Worm (Caenorhabditis elegans): ENCODE data around the gene col-76.

The col-76 gene

ce11 chrII:8169283-8169682 is 34.9 kb upstream of the col-76 start, which contains the start of gene T05C12.15:
TSS of gene T05C12.15 (plus strand) at chrII:8169583.
- TF ChIP-seq unc-62 (GFP tag; optimal IDR thresholded peaks at IDR 0.05) (no peak), egl-5 (tag; optimal IDR thresholded peaks at IDR 0.05) (no peak), ama-1 (optimal IDR thresholded peaks at IDR 0.05) (no peak), nfya-1 (tag; optimal IDR thresholded peaks at IDR 0.05; ENCODE audit: insufficient read depth) (no peak), lin-15B (tag; optimal IDR thresholded peaks at IDR 0.05) (no peak), ZK546.5 (tag; optimal IDR thresholded peaks at IDR 0.05) (no peak), ztf-4 (tag; optimal IDR thresholded peaks at IDR 0.05) (no peak), nhr-23 (tag; optimal IDR thresholded peaks at IDR 0.05) (no peak), fkh-10 (GFP tag; optimal IDR thresholded peaks at IDR 0.05) (no peak), snpc-4 (tag; optimal IDR thresholded peaks at IDR 0.05) (no peak), nhr-237 (tag; optimal IDR thresholded peaks at IDR 0.05) (no peak)

- TF ChIP-seq eor-1 (tag; optimal IDR thresholded peaks at IDR 0.05) (no peak), pha-4 (tag; optimal IDR thresholded peaks at IDR 0.05) (no peak), tbx-2 (tag; optimal IDR thresholded peaks at IDR 0.05) (no peak)
These were observed 33.8 kb upstream of the col-76 start, which contains the start of gene T05C12.11 for ce11 chrII:8170374-8170773. TSS of gene T05C12.11 (minus strand) at chrII:8170474.

- TF ChIP-seq fkh-10 (GFP tag; optimal IDR thresholded peaks at IDR 0.05): no peak
- no peak for TF ChIP-seq ztf-4 (tag; optimal IDR thresholded peaks at IDR 0.05)
- TF ChIP-seq nhr-76 (tag; optimal IDR thresholded peaks at IDR 0.05): no peak
- no peak for TF ChIP-seq unc-62 (GFP tag; optimal IDR thresholded peaks at IDR 0.05)
- TF ChIP-seq ceh-16 (tag; optimal IDR thresholded peaks at IDR 0.05): no peak
- no peak for TF ChIP-seq nfya-1 (tag; optimal IDR thresholded peaks at IDR 0.05; ENCODE audit: insufficient read depth)
- no peak for TF ChIP-seq unc-39 (tag; optimal IDR thresholded peaks at IDR 0.05)
These were observed 30.7 kb upstream of the col-76 start, which contains the start of the genes decr-1.3 and T05C12.1 for ce11 chrII:8173449-8173848. TSS of gene decr-1.3 (minus strand) at chrII:8173549. TSS of gene T05C12.1 (plus strand) at chrII:8173680.

ce11 chrII:8174148-8174547 is 30.0 kb upstream of the col-76 start:
- TF ChIP-seq egl-5 (tag; optimal IDR thresholded peaks at IDR 0.05) (no peak), ZK546.5 (tag; optimal IDR thresholded peaks at IDR 0.05) (no peak), nhr-43 (tag; optimal IDR thresholded peaks at IDR 0.05; ENCODE audit: poor library complexity, severe bottlenecking) (no peak), nhr-77 (tag; optimal IDR thresholded peaks at IDR 0.05) (no peak), ceh-82 (tag; optimal IDR thresholded peaks at IDR 0.05) (no peak)

- TF ChIP-seq nfya-1 (tag; optimal IDR thresholded peaks at IDR 0.05; ENCODE audit: insufficient read depth): no peak
- no peak for TF ChIP-seq ZK546.5 (tag; optimal IDR thresholded peaks at IDR 0.05)
- no peak for TF ChIP-seq nhr-23 (tag; optimal IDR thresholded peaks at IDR 0.05)
- no peak for TF ChIP-seq ceh-16 (tag; optimal IDR thresholded peaks at IDR 0.05)
- TF ChIP-seq ztf-4 (tag; optimal IDR thresholded peaks at IDR 0.05): no peak
- TF ChIP-seq nhr-76 (tag; optimal IDR thresholded peaks at IDR 0.05): no peak
- no peak for TF ChIP-seq snpc-4 (tag; optimal IDR thresholded peaks at IDR 0.05)
- TF ChIP-seq nhr-25 (tag; optimal IDR thresholded peaks at IDR 0.05): no peak
- no peak for TF ChIP-seq elt-1 (tag; optimal IDR thresholded peaks at IDR 0.05)
- TF ChIP-seq eor-1 (tag; optimal IDR thresholded peaks at IDR 0.05): no peak
- no peak for TF ChIP-seq skn-1 (tag; optimal IDR thresholded peaks at IDR 0.05)
- TF ChIP-seq hmg-11 (tag; optimal IDR thresholded peaks at IDR 0.05): no peak
- no peak for TF ChIP-seq aly-2 (tag; optimal IDR thresholded peaks at IDR 0.05)
- no peak for TF ChIP-seq lsy-12 (tag; optimal IDR thresholded peaks at IDR 0.05)
- no peak for TF ChIP-seq daf-12 (tag; optimal IDR thresholded peaks at IDR 0.05)
These were observed 27.0 kb upstream of the col-76 start, which contains the start of gene acr-14 for ce11 chrII:8177095-8177494. TSS of gene acr-14 (minus strand) at chrII:8177195.

ce11 chrII:8178614-8179013 is 25.5 kb upstream of the col-76 start:
- TF ChIP-seq nhr-12 (tag; optimal IDR thresholded peaks at IDR 0.05) (no peak), nhr-77 (tag; optimal IDR thresholded peaks at IDR 0.05) (no peak), daf-12 (tag; optimal IDR thresholded peaks at IDR 0.05) (no peak), nhr-11 (tag; optimal IDR thresholded peaks at IDR 0.05) (no peak), nhr-28 (tag; optimal IDR thresholded peaks at IDR 0.05) (no peak), nhr-23 (tag; optimal IDR thresholded peaks at IDR 0.05) (no peak), nhr-237 (tag; optimal IDR thresholded peaks at IDR 0.05) (no peak), ztf-4 (tag; optimal IDR thresholded peaks at IDR 0.05) (no peak), ama-1 (optimal IDR thresholded peaks at IDR 0.05) (no peak), egl-5 (tag; optimal IDR thresholded peaks at IDR 0.05) (no peak), nhr-67 (tag; optimal IDR thresholded peaks at IDR 0.05) (no peak), nhr-25 (tag; optimal IDR thresholded peaks at IDR 0.05) (no peak), unc-62 (GFP tag; optimal IDR thresholded peaks at IDR 0.05) (no peak)

Measured in whole organism, L3 larva.